Worm (Caenorhabditis elegans) whole organism, young adult: Measurements from ENCODE around the gene col-154.

ENCODE experiments used
- F33H1.4 ChIP-seq: fragments of 200-800 bp; sonication (Bioruptor generic); IDR thresholded peaks from 2 replicates; pipeline ENCODE4 v1.3.6; 2022; ENCODE audit warnings: missing genetic modification reagents, missing genetic modification characterization, missing compliant biosample characterization
- F37B4.10 ChIP-seq: fragments of 200-800 bp; sonication (Bioruptor generic); IDR thresholded peaks from 2 replicates; pipeline ENCODE4 v1.3.6; 2022; ENCODE audit warnings: missing genetic modification characterization, missing compliant biosample characterization
- ama-1 ChIP-seq, 3 experiments: fragments of 150-350 bp in 1 of 3; sonication (generic microtip) in 2 of 3; optimal IDR thresholded peaks; 2 replicates each; lab custom pipeline; 2014 to 2018; ENCODE audit warnings: missing biosample characterization in 2 of 3, missing genetic modification characterization in 2 of 3, missing genetic modification reagents in 2 of 3
- ceh-27 ChIP-seq: fragments of 200-800 bp; sonication (Bioruptor generic); optimal IDR thresholded peaks from 2 replicates; lab custom pipeline; 2018; ENCODE audit warnings: mild to moderate bottlenecking, missing genetic modification characterization, moderate library complexity, missing compliant biosample characterization
- nfya-2 ChIP-seq: fragments of 200-800 bp; sonication (Bioruptor generic); IDR thresholded peaks from 2 replicates; pipeline ENCODE4 v1.3.6; 2022; ENCODE audit warnings: missing genetic modification reagents, missing genetic modification characterization, missing compliant biosample characterization

DNA sequence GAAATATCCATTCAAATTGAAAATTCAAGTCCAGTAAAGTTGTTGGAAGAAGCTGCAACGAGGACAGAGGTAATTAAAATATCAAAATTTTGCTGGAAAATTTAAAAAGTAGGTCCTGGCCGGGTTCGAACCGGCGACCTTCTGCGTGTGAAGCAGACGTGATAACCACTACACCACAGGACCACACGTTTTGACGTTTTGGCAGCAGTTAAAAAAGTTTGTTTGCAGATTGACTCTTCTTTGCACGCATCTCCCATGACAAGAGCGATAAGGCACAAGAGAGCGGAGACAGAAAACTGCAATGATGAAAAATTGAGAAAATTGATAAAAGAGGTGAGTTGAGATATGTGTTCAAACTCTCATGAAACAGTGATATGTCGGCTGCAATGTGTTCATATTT, 27.0 kb downstream of the col-154 start:
- no peak for TF ChIP-seq nfya-2 (GFP tag; lab: Robert Waterston, UW)
- peak; percentile 6 for TF ChIP-seq ceh-27 (GFP tag; lab: Kevin White, UChicago)
- no peak for TF ChIP-seq ama-1 (optimal IDR thresholded peaks at IDR 0.05; lab: Kevin White, UChicago)
- no peak for TF ChIP-seq ama-1 (GFP tag; optimal IDR thresholded peaks at IDR 0.05; lab: Kevin White, UChicago)
- peak; percentile 20; the same call in 1 of the 2 replicates for TF ChIP-seq F33H1.4 (GFP tag; lab: Robert Waterston, UW)
- no peak for TF ChIP-seq F37B4.10 (GFP tag; lab: Robert Waterston, UW)
